Worm (Caenorhabditis elegans): ENCODE measurements around the gene clec-198.

Gene clec-198

ce11 chrIV:17333542-17334281, 13.3 kb upstream of the clec-198 start, which contains the start of gene C49C3.15 (continued):
- TF ChIP-seq daf-16 (GFP tag; optimal IDR thresholded peaks at IDR 0.05) (no peak), daf-16 (tag; optimal IDR thresholded peaks at IDR 0.05) (peak; percentile 23)

DNA sequence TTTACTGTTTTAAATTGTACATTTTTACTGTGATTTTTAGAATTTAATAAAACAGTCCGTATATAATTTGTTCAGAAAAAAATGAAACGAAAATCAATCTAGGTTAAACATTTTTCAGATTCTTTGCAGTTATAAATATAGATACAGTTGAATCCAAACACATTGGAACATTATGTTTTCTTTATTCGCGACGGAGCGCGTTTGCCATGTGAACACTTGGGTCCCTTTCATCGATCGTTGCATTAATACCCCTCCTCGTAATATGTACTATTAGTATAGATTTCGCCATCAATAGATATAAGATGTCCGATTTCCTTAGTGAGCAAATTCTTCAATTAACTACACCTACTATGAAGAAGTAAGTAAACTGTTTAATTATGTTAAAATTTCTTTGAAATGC, 11.9 kb upstream of the clec-198 start, which contains the start of gene C49C3.8:
Gene C49C3.8, plus strand, starts transcription at position 173 of the 400 bp plus-strand sequence.
- TF ChIP-seq mxl-2 (GFP tag; conservative IDR thresholded peaks at IDR 0.05) (no peak), ama-1 (optimal IDR thresholded peaks at IDR 0.05) (no peak), duxl-1 (tag; optimal IDR thresholded peaks at IDR 0.05; ENCODE audit: poor library complexity) (no peak), lsy-2 (tag; optimal IDR thresholded peaks at IDR 0.05) (peak in 1 of 2 experiments; percentile 51), lin-13 (GFP tag; optimal IDR thresholded peaks at IDR 0.05) (no peak), mes-2 (tag; optimal IDR thresholded peaks at IDR 0.05; ENCODE audit: poor library complexity, severe bottlenecking) (peak; percentile 27), dve-1 (tag; optimal IDR thresholded peaks at IDR 0.05; ENCODE audit: insufficient read depth) (no peak), mep-1 (tag; optimal IDR thresholded peaks at IDR 0.05) (no peak), aha-1 (tag) (peak; percentile 79), tra-1 (GFP tag; IDR thresholded peaks at IDR 0.05) (no peak), lin-38 (GFP tag; IDR thresholded peaks at IDR 0.05) (peak; percentile 40)

ce11 chrIV:17338920-17339510, 8.0 kb upstream of the clec-198 start, which contains the start of gene C49C3.10:
TSS of gene C49C3.10 (minus strand) at chrIV:17338970.
- no peak for TF ChIP-seq F37D6.2 (tag; optimal IDR thresholded peaks at IDR 0.05)
- TF ChIP-seq hmg-1.1 (GFP tag; IDR thresholded peaks at IDR 0.05): no peak
- no peak for TF ChIP-seq jun-1 (tag; optimal IDR thresholded peaks at IDR 0.05)
- no peak for TF ChIP-seq set-16 (GFP tag; IDR thresholded peaks at IDR 0.05)
- TF ChIP-seq R02D3.7 (tag; optimal IDR thresholded peaks at IDR 0.05): no peak
- TF ChIP-seq ZK546.5 (tag; optimal IDR thresholded peaks at IDR 0.05): no peak
- TF ChIP-seq T26A8.4 (GFP tag; IDR thresholded peaks at IDR 0.05): no peak
- no peak for TF ChIP-seq hlh-30 (tag; optimal IDR thresholded peaks at IDR 0.05; ENCODE audit: insufficient read depth)
- TF ChIP-seq lin-15B (tag; optimal IDR thresholded peaks at IDR 0.05): no peak
- TF ChIP-seq spr-3 (GFP tag; optimal IDR thresholded peaks at IDR 0.05): no peak
- TF ChIP-seq hlh-11 (tag; optimal IDR thresholded peaks at IDR 0.05): peak; percentile 54
- TF ChIP-seq php-3 (GFP tag; IDR thresholded peaks at IDR 0.05): no peak
- peak; percentile 46 for TF ChIP-seq dmd-6 (GFP tag; IDR thresholded peaks at IDR 0.05)
- peak; percentile 79 for TF ChIP-seq nhr-77 (tag; optimal IDR thresholded peaks at IDR 0.05)
- peak; percentile 66 for TF ChIP-seq dve-1 (tag; optimal IDR thresholded peaks at IDR 0.05; ENCODE audit: insufficient read depth)
- TF ChIP-seq unc-62 (GFP tag; optimal IDR thresholded peaks at IDR 0.05 in 1 of 2): peak in 1 of 2 experiments; percentile 20
- no peak for TF ChIP-seq unc-62 (tag; optimal IDR thresholded peaks at IDR 0.05)
- peak; percentile 72 for TF ChIP-seq pqm-1 (tag; optimal IDR thresholded peaks at IDR 0.05)
- TF ChIP-seq nhr-28 (tag; optimal IDR thresholded peaks at IDR 0.05): peak; percentile 73
- no peak for TF ChIP-seq daf-16 (GFP tag; optimal IDR thresholded peaks at IDR 0.05)
- peak; percentile 94 for TF ChIP-seq daf-16 (tag; optimal IDR thresholded peaks at IDR 0.05)

ce11 chrIV:17341033-17341432, 5.9 kb upstream of the clec-198 start:
- no peak for TF ChIP-seq nhr-102 (tag; optimal IDR thresholded peaks at IDR 0.05)
- TF ChIP-seq unc-62 (GFP tag; optimal IDR thresholded peaks at IDR 0.05 in 1 of 2): peak in 1 of 2 experiments; percentile 95
- TF ChIP-seq unc-62 (tag; optimal IDR thresholded peaks at IDR 0.05): no peak

DNA sequence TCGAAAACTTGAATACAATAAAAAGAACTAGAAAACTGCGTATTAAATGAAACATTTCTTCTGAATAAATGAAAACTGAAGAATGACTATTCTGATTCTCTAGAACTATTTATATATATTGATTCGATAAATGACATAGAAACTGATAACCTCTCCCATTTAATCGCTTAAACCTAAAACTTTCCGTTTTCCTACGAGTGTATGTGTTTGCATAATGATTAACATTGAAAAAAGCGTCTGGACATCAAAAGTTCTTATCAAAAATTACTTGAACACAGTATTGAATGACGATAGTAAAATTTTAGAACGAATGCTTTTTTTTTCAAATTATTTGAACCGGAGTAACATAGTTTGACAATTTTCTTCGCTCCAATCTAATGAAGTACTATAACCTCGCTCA, 4.8 kb upstream of the clec-198 start, which contains the start of gene C49C3.9:
Gene C49C3.9, minus strand, starts transcription at position 136 of the 400 bp plus-strand sequence.
- TF ChIP-seq mep-1 (tag; optimal IDR thresholded peaks at IDR 0.05): no peak
- TF ChIP-seq zag-1 (tag; optimal IDR thresholded peaks at IDR 0.05): no peak
- no peak for TF ChIP-seq mxl-3 (GFP tag; optimal IDR thresholded peaks at IDR 0.05)
- TF ChIP-seq Y105C5A.15 (GFP tag; IDR thresholded peaks at IDR 0.05): no peak
- TF ChIP-seq egl-27 (tag; optimal IDR thresholded peaks at IDR 0.05): no peak
- peak; percentile 74 for TF ChIP-seq dmd-6 (GFP tag; IDR thresholded peaks at IDR 0.05)
- no peak for TF ChIP-seq cey-2 (tag; optimal IDR thresholded peaks at IDR 0.05; ENCODE audit: borderline replicate concordance, insufficient read depth)
- no peak for TF ChIP-seq nhr-76 (tag; optimal IDR thresholded peaks at IDR 0.05)
- no peak for TF ChIP-seq vab-7 (GFP tag; IDR thresholded peaks at IDR 0.05)
- TF ChIP-seq nhr-41 (GFP tag; IDR thresholded peaks at IDR 0.05): peak; percentile 83; the same call in 1 of the 2 replicates
- no peak for TF ChIP-seq lim-7 (GFP tag; IDR thresholded peaks at IDR 0.05)
- TF ChIP-seq lin-1 (GFP tag; IDR thresholded peaks at IDR 0.05): peak; percentile 77; the same call in 1 of the 2 replicates
- TF ChIP-seq nhr-48 (tag; optimal IDR thresholded peaks at IDR 0.05): no peak

Measured in whole organism, L4 larva.